Fruit fly (Drosophila melanogaster) whole organism, embryonic: ENCODE measurements around the gene CG11980.

Experiments
- B-H2 ChIP-seq: fragments of 200-800 bp; sonication (Bioruptor generic); optimal IDR thresholded peaks from 2 replicates; lab custom pipeline; 2018; ENCODE audit warnings: missing biosample characterization, mild to moderate bottlenecking, missing genetic modification characterization
- Blimp-1 ChIP-seq: fragments of 200-800 bp; sonication (Bioruptor generic); optimal IDR thresholded peaks from 3 replicates; lab custom pipeline; 2018; ENCODE audit warnings: missing biosample characterization, missing genetic modification characterization, mild to moderate bottlenecking, moderate library complexity, missing genetic modification reagents
- CG10565 ChIP-seq: fragments of 200-800 bp; sonication (Bioruptor generic); optimal IDR thresholded peaks from 3 replicates; lab custom pipeline; 2016; ENCODE audit warnings: missing biosample characterization, mild to moderate bottlenecking, missing genetic modification characterization
- CG11085 ChIP-seq: fragments of 200-800 bp; sonication (Bioruptor generic); IDR thresholded peaks from 2 replicates; pipeline ENCODE4 v1.3.6; 2022; ENCODE audit warnings: missing biosample characterization, missing genetic modification characterization
- CG11398 ChIP-seq: fragments of 200-800 bp; sonication (Bioruptor generic); optimal IDR thresholded peaks from 2 replicates; lab custom pipeline; 2016; ENCODE audit warnings: missing biosample characterization, missing genetic modification characterization
- CG11456 ChIP-seq: fragments of 200-800 bp; sonication (Bioruptor generic); IDR thresholded peaks from 3 replicates; pipeline ENCODE4 v1.3.6; 2022; ENCODE audit warnings: missing biosample characterization, missing genetic modification characterization
- CG12236 ChIP-seq: fragments of 200-800 bp; sonication (Bioruptor generic); optimal IDR thresholded peaks from 2 replicates; lab custom pipeline; 2016; ENCODE audit warnings: missing biosample characterization, missing genetic modification characterization
- CG13894 ChIP-seq: fragments of 200-800 bp; sonication (Bioruptor generic); optimal IDR thresholded peaks from 3 replicates; lab custom pipeline; 2018; ENCODE audit warnings: missing biosample characterization, mild to moderate bottlenecking, missing genetic modification characterization, moderate library complexity
- CG14050 ChIP-seq: fragments of 200-800 bp; sonication (Bioruptor generic); IDR thresholded peaks from 3 replicates; pipeline ENCODE4 v1.3.6; 2022; ENCODE audit warnings: missing biosample characterization, missing genetic modification characterization
- CG14441 ChIP-seq: fragments of 200-800 bp; sonication (Bioruptor generic); IDR thresholded peaks from 2 replicates; pipeline ENCODE4 v1.3.6; 2022; ENCODE audit warnings: missing biosample characterization, missing genetic modification characterization
- CG15269 ChIP-seq: fragments of 200-800 bp; sonication (Bioruptor generic); optimal IDR thresholded peaks from 2 replicates; lab custom pipeline; 2018; ENCODE audit warnings: missing biosample characterization, mild to moderate bottlenecking, missing genetic modification characterization, moderate library complexity
- CG15479 ChIP-seq: fragments of 200-800 bp; sonication (Bioruptor generic); optimal IDR thresholded peaks from 3 replicates; lab custom pipeline; 2019; ENCODE audit warnings: missing biosample characterization, mild to moderate bottlenecking, missing genetic modification characterization, moderate library complexity
- CG1792 ChIP-seq: fragments of 200-800 bp; sonication (Bioruptor generic); optimal IDR thresholded peaks from 2 replicates; lab custom pipeline; 2016; ENCODE audit warnings: missing biosample characterization, missing genetic modification characterization
- CG1832 ChIP-seq: fragments of 200-800 bp; sonication (Bioruptor generic); optimal IDR thresholded peaks from 2 replicates; lab custom pipeline; 2017; ENCODE audit warnings: missing biosample characterization, mild to moderate bottlenecking, missing genetic modification characterization, inconsistent platforms
- CG2712 ChIP-seq: fragments of 200-800 bp; optimal IDR thresholded peaks from 3 replicates; lab custom pipeline; 2019; ENCODE audit warnings: missing biosample characterization, mild to moderate bottlenecking, missing genetic modification characterization, moderate library complexity
- CG3065 ChIP-seq: fragments of 200-800 bp; sonication (Bioruptor generic); optimal IDR thresholded peaks from 2 replicates; lab custom pipeline; 2016; ENCODE audit warnings: missing biosample characterization, missing genetic modification characterization
- CG4282 ChIP-seq: fragments of 200-800 bp; sonication (Bioruptor generic); optimal IDR thresholded peaks from 2 replicates; lab custom pipeline; 2016; ENCODE audit warnings: missing biosample characterization, missing genetic modification characterization
- CG7357 ChIP-seq: fragments of 200-800 bp; sonication (Bioruptor generic); IDR thresholded peaks from 3 replicates; pipeline ENCODE4 v1.3.6; 2022; ENCODE audit warnings: missing biosample characterization, missing genetic modification characterization
- CG8089 ChIP-seq: fragments of 200-800 bp; sonication (Bioruptor generic); optimal IDR thresholded peaks from 3 replicates; lab custom pipeline; 2016; ENCODE audit warnings: missing biosample characterization, missing genetic modification characterization
- CG9215 ChIP-seq: fragments of 200-800 bp; sonication (Bioruptor generic); IDR thresholded peaks from 2 replicates; pipeline ENCODE4 v1.3.6; 2022; ENCODE audit warnings: missing biosample characterization, missing genetic modification characterization
- CG9876 ChIP-seq: fragments of 200-800 bp; sonication (Bioruptor generic); optimal IDR thresholded peaks from 2 replicates; lab custom pipeline; 2016; ENCODE audit warnings: missing biosample characterization, missing genetic modification characterization
- Dip3 ChIP-seq: fragments of 200-800 bp; sonication (Bioruptor generic); optimal IDR thresholded peaks from 3 replicates; lab custom pipeline; 2016; ENCODE audit warnings: missing biosample characterization, missing genetic modification characterization
- Doc3 ChIP-seq: fragments of 200-800 bp; sonication (Bioruptor generic); IDR thresholded peaks from 3 replicates; pipeline ENCODE4 v1.3.6; 2022; ENCODE audit warnings: missing biosample characterization, missing genetic modification characterization; ENCODE audit not compliant: partially characterized antibody
- Ets65A ChIP-seq: fragments of 200-800 bp; sonication (Bioruptor generic); peaks from one replicate; lab custom pipeline; 2016; ENCODE audit warnings: missing biosample characterization, missing genetic modification characterization
- HLH4C ChIP-seq: fragments of 200-800 bp; sonication (Bioruptor generic); IDR thresholded peaks from 3 replicates; pipeline ENCODE4 v1.3.6; 2022; ENCODE audit warnings: missing biosample characterization, missing genetic modification characterization; ENCODE audit not compliant: partially characterized antibody
- HmgD ChIP-seq: fragments of 200-800 bp; sonication (Bioruptor generic); optimal IDR thresholded peaks from 3 replicates; lab custom pipeline; 2016; ENCODE audit warnings: missing biosample characterization, missing genetic modification characterization
- Hmx ChIP-seq: fragments of 200-800 bp; sonication (Bioruptor generic); optimal IDR thresholded peaks from 2 replicates; lab custom pipeline; 2016; ENCODE audit warnings: missing biosample characterization, missing genetic modification characterization
- MBD-R2 ChIP-seq: fragments of 200-800 bp; sonication (Bioruptor generic); IDR thresholded peaks from 2 replicates; pipeline ENCODE4 v1.3.6; 2022; ENCODE audit warnings: missing biosample characterization, missing genetic modification characterization
- Ptx1 ChIP-seq: fragments of 200-800 bp; sonication (Bioruptor generic); IDR thresholded peaks from 2 replicates; pipeline ENCODE4 v1.3.6; 2022; ENCODE audit warnings: missing biosample characterization, missing genetic modification characterization
- Rfx ChIP-seq: fragments of 200-800 bp; sonication (Bioruptor generic); IDR thresholded peaks from 2 replicates; pipeline ENCODE4 v1.3.6; 2022; ENCODE audit warnings: missing biosample characterization, missing genetic modification characterization
- ato ChIP-seq: fragments of 200-800 bp; sonication (Bioruptor generic); IDR thresholded peaks from 2 replicates; pipeline ENCODE4 v1.3.6; 2022; ENCODE audit warnings: missing biosample characterization, missing genetic modification characterization; ENCODE audit not compliant: partially characterized antibody
- az2 ChIP-seq: fragments of 200-800 bp; sonication (Bioruptor generic); optimal IDR thresholded peaks from 3 replicates; lab custom pipeline; 2016; ENCODE audit warnings: missing biosample characterization, missing genetic modification characterization
- caup ChIP-seq: fragments of 200-800 bp; sonication (Bioruptor generic); optimal IDR thresholded peaks from 3 replicates; lab custom pipeline; 2017; ENCODE audit warnings: missing biosample characterization, mild to moderate bottlenecking, missing genetic modification characterization, moderate library complexity; ENCODE audit not compliant: severe bottlenecking
- dysf ChIP-seq: fragments of 200-800 bp; sonication (Bioruptor generic); IDR thresholded peaks from 3 replicates; pipeline ENCODE4 v1.3.6; 2022; ENCODE audit warnings: missing biosample characterization, missing genetic modification characterization
- ems ChIP-seq: fragments of 200-800 bp; sonication (Bioruptor generic); optimal IDR thresholded peaks from 3 replicates; lab custom pipeline; 2016; ENCODE audit warnings: missing biosample characterization, missing genetic modification characterization
- fru ChIP-seq: fragments of >200 bp; optimal IDR thresholded peaks from 2 replicates; lab custom pipeline; 2017
- fu2 ChIP-seq: fragments of 200-800 bp; sonication (Bioruptor generic); optimal IDR thresholded peaks from 2 replicates; lab custom pipeline; 2016; ENCODE audit warnings: missing biosample characterization, missing genetic modification characterization
- grn ChIP-seq: fragments of 200-800 bp; sonication (Bioruptor generic); optimal IDR thresholded peaks from 3 replicates; lab custom pipeline; 2017; ENCODE audit warnings: missing biosample characterization, missing genetic modification characterization
- hkb ChIP-seq, 2 experiments: fragments of 200-800 bp in 1 of 2; fragments of >200 bp in 1 of 2; sonication (Bioruptor generic) in 1 of 2; IDR thresholded peaks in 1 of 2; optimal IDR thresholded peaks in 1 of 2; 2 replicates each; pipeline versions ENCODE4 v1.3.6 to Lab custom; 2017 to 2022; ENCODE audit warnings: missing biosample characterization in 1 of 2, missing genetic modification characterization in 1 of 2
- klu ChIP-seq: fragments of 200-800 bp; sonication (Bioruptor generic); IDR thresholded peaks from 2 replicates; pipeline ENCODE4 v1.3.6; 2022; ENCODE audit warnings: missing biosample characterization, missing genetic modification characterization
- lmd ChIP-seq: fragments of 200-800 bp; sonication (Bioruptor generic); IDR thresholded peaks from 2 replicates; pipeline ENCODE4 v1.3.6; 2022; ENCODE audit warnings: missing biosample characterization, missing genetic modification characterization
- nmo ChIP-seq: fragments of 200-800 bp; sonication (Bioruptor generic); optimal IDR thresholded peaks from 2 replicates; lab custom pipeline; 2018; ENCODE audit warnings: missing biosample characterization, mild to moderate bottlenecking, missing genetic modification characterization, moderate library complexity
- run ChIP-seq: fragments of 200-800 bp; sonication (Bioruptor generic); optimal IDR thresholded peaks from 3 replicates; lab custom pipeline; 2018; ENCODE audit warnings: missing biosample characterization, mild to moderate bottlenecking, missing genetic modification characterization
- sim ChIP-seq: fragments of 200-800 bp; sonication (Bioruptor generic); IDR thresholded peaks from 2 replicates; pipeline ENCODE4 v1.3.6; 2022; ENCODE audit warnings: missing biosample characterization, missing genetic modification characterization
- slp2 ChIP-seq: fragments of 200-800 bp; sonication (Bioruptor generic); optimal IDR thresholded peaks from 2 replicates; lab custom pipeline; 2016; ENCODE audit warnings: missing biosample characterization, missing genetic modification characterization
- sr ChIP-seq: fragments of 200-800 bp; sonication (Bioruptor generic); IDR thresholded peaks from 3 replicates; pipeline ENCODE4 v1.3.6; 2022; ENCODE audit warnings: missing biosample characterization, missing genetic modification characterization
- ssp ChIP-seq: fragments of 200-800 bp; sonication (Bioruptor generic); IDR thresholded peaks from 2 replicates; pipeline ENCODE4 v1.3.6; 2022; ENCODE audit warnings: missing biosample characterization, missing genetic modification characterization
- stwl ChIP-seq: fragments of 200-800 bp; sonication (Bioruptor generic); optimal IDR thresholded peaks from 3 replicates; lab custom pipeline; 2018; ENCODE audit warnings: missing biosample characterization, mild to moderate bottlenecking, missing genetic modification characterization, moderate library complexity
- trh ChIP-seq: fragments of 200-800 bp; sonication (Bioruptor generic); optimal IDR thresholded peaks from 2 replicates; lab custom pipeline; 2016; ENCODE audit warnings: missing biosample characterization, missing genetic modification characterization
- vfl ChIP-seq: fragments of 200-800 bp; sonication (Bioruptor generic); optimal IDR thresholded peaks from 2 replicates; lab custom pipeline; 2016; ENCODE audit warnings: missing biosample characterization, missing genetic modification characterization
- wdn ChIP-seq: fragments of 200-800 bp; sonication (Bioruptor generic); IDR thresholded peaks from 2 replicates; pipeline ENCODE4 v1.3.6; 2022; ENCODE audit warnings: missing biosample characterization, missing genetic modification characterization
- zfh1 ChIP-seq: fragments of 200-800 bp; sonication (Bioruptor generic); IDR thresholded peaks from 3 replicates; pipeline ENCODE4 v1.3.6; 2022; ENCODE audit warnings: missing biosample characterization, missing genetic modification characterization

CG11980 gene

DNA sequence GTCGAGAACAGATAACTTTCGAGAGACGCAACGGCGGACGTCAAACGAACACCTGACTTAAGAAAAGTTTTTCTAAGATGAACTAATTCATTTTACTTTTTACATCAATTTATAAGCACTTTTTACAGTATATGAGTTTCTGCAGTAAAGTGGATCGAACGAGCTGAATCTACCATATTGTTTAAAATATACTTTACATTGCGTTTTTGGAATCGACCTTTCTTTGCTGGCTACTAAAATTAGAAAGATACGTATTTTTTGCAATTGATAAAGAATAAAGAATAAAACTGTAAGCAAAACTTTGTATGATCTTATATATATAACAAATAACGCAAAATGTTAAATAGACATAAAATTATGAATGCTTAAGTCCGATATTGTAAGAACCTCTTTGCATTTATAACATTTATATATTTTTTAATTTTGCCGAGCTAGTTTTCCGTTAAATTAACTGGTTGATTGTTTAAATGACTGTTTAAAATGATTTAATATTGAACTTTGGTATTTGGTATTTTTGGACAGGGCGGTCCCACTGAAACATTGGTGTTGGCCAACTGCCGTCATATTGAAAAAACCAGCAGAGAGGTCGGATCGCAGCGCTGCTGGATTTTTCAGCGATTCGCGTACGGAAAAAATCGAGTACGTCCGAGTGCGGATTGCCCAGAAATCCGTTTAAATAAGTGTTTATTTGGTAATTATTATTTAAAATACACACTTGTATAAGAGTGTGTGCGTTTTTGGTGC lies 48.3 kb downstream of the CG11980 start, which contains the start of gene Kdm2 (continued):
- TF ChIP-seq CG8089 (no peak), CG9215 (GFP tag; lab: Robert Waterston, UW) (no peak), fru (lab: Kevin White, UChicago) (no peak), wdn (GFP tag; lab: Robert Waterston, UW) (no peak), zfh1 (GFP tag; lab: Robert Waterston, UW) (no peak), CG15479 (no peak), ato (GFP tag; lab: Robert Waterston, UW) (no peak), grn (GFP tag; lab: Kevin White, UChicago) (no peak), CG11398 (GFP tag; lab: Kevin White, UChicago) (no peak), Ptx1 (no peak), sr (GFP tag; lab: Robert Waterston, UW) (no peak), caup (GFP tag; lab: Kevin White, UChicago) (peak; percentile 9), Dip3 (GFP tag; lab: Kevin White, UChicago) (no peak), CG1792 (no peak), MBD-R2 (GFP tag; lab: Robert Waterston, UW) (no peak), CG11456 (GFP tag; lab: Robert Waterston, UW) (no peak), B-H2 (GFP tag; lab: Kevin White, UChicago) (peak; percentile 52), trh (no peak), stwl (tag; lab: Kevin White, UChicago) (peak; percentile 42), HmgD (no peak), hkb (optimal IDR thresholded peaks at IDR 0.05; lab: Kevin White, UChicago) (no peak), hkb (GFP tag; IDR thresholded peaks at IDR 0.05; lab: Robert Waterston, UW) (no peak), az2 (no peak), klu (no peak), CG1832 (GFP tag; lab: Kevin White, UChicago) (no peak), nmo (GFP tag; lab: Kevin White, UChicago) (no peak), CG12236 (GFP tag; lab: Kevin White, UChicago) (no peak), CG4282 (GFP tag; lab: Kevin White, UChicago) (no peak), CG2712 (tag; lab: Kevin White, UChicago) (peak; percentile 40), fu2 (GFP tag; lab: Kevin White, UChicago) (no peak), Doc3 (GFP tag; lab: Robert Waterston, UW) (no peak), CG14441 (GFP tag; lab: Robert Waterston, UW) (no peak), CG7357 (GFP tag; lab: Robert Waterston, UW) (no peak), run (tag; lab: Kevin White, UChicago) (no peak), Ets65A (GFP tag; lab: Kevin White, UChicago) (peak; percentile 59), CG9876 (GFP tag; lab: Kevin White, UChicago) (no peak), CG11085 (GFP tag; lab: Robert Waterston, UW) (no peak), ems (GFP tag; lab: Kevin White, UChicago) (no peak), CG15269 (peak; percentile 35), slp2 (GFP tag; lab: Kevin White, UChicago) (no peak), Blimp-1 (GFP tag; lab: Kevin White, UChicago) (no peak), Hmx (no peak), Rfx (GFP tag; lab: Robert Waterston, UW) (no peak), CG3065 (no peak), sim (GFP tag; lab: Robert Waterston, UW) (no peak), vfl (GFP tag; lab: Kevin White, UChicago) (no peak), CG10565 (no peak), ssp (GFP tag; lab: Robert Waterston, UW) (no peak), CG14050 (no peak), lmd (GFP tag; lab: Robert Waterston, UW) (no peak), CG13894 (peak; percentile 62), HLH4C (GFP tag; lab: Robert Waterston, UW) (no peak), dysf (GFP tag; lab: Robert Waterston, UW) (no peak)
